Fruit fly (Drosophila melanogaster) whole organism, prepupa: ENCODE results near the gene ArfGAP3.

ENCODE experiments used
- CG10631 ChIP-seq: fragments of 200-800 bp; sonication (Bioruptor generic); optimal IDR thresholded peaks from 2 replicates; lab custom pipeline; 2016; ENCODE audit warnings: missing biosample characterization, missing genetic modification characterization
- CG11294 ChIP-seq: fragments of 200-800 bp; sonication (Bioruptor generic); IDR thresholded peaks from 2 replicates; pipeline ENCODE4 v1.3.6; 2022; ENCODE audit warnings: missing biosample characterization, missing genetic modification characterization
- CG31627 ChIP-seq: fragments of 200-800 bp; sonication (Bioruptor generic); optimal IDR thresholded peaks from 3 replicates; lab custom pipeline; 2016; ENCODE audit warnings: missing biosample characterization, missing genetic modification characterization
- CG6163 ChIP-seq: fragments of 200-800 bp; sonication (Bioruptor generic); IDR thresholded peaks from 3 replicates; pipeline ENCODE4 v1.3.6; 2022; ENCODE audit warnings: missing biosample characterization, missing genetic modification characterization
- CG6792 ChIP-seq: fragments of 200-800 bp; sonication (Bioruptor generic); optimal IDR thresholded peaks from 3 replicates; lab custom pipeline; 2016; ENCODE audit warnings: missing biosample characterization, missing genetic modification characterization
- Hr39 ChIP-seq: fragments of 200-800 bp; sonication (Bioruptor generic); optimal IDR thresholded peaks from 2 replicates; lab custom pipeline; 2016; ENCODE audit warnings: missing biosample characterization, missing genetic modification characterization
- Hr4 ChIP-seq: fragments of 200-800 bp; sonication (Bioruptor generic); optimal IDR thresholded peaks from 3 replicates; lab custom pipeline; 2016; ENCODE audit warnings: missing biosample characterization, missing genetic modification characterization
- dsx ChIP-seq: fragments of 200-800 bp; optimal IDR thresholded peaks from 3 replicates; lab custom pipeline; 2019; ENCODE audit warnings: missing biosample characterization, mild to moderate bottlenecking, missing genetic modification characterization, moderate library complexity; ENCODE audit not compliant: poor library complexity, severe bottlenecking

Gene ArfGAP3

DNA sequence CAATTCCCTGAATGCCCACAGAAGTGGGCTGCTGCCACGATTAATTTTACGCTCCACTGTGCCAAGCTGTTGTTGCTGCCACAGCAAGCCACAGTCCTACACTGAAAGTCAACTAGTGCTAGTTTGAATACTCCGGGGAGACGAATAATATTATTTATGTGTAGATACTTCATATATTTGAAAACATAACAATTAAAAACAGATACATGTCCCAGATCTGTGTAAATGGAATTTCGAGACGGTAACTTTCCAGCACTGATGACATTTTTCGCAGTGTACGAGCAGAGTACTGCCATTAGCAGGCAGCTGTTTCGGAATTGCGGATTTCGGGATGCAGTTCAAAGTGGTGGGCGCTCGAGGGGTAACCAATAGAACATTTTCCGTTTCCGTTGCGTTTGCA lies 52.3 kb downstream of the ArfGAP3 start (continued):
- TF ChIP-seq CG10631 (GFP tag; lab: Kevin White, UChicago): peak; percentile 21
- TF ChIP-seq Hr4 (GFP tag; lab: Kevin White, UChicago): peak; percentile 13
- TF ChIP-seq CG6163 (GFP tag; lab: Robert Waterston, UW): 0 out of 3 replicates have a peak, but pooled peaks have one; percentile 39
- TF ChIP-seq dsx: no peak
- peak; percentile 10 for TF ChIP-seq CG6792 (GFP tag; lab: Kevin White, UChicago)
- peak; percentile 46 for TF ChIP-seq CG31627
- TF ChIP-seq Hr39 (GFP tag; lab: Kevin White, UChicago): peak; percentile 44
- no peak for TF ChIP-seq CG11294 (GFP tag; lab: Robert Waterston, UW)
